Worm (Caenorhabditis elegans) whole organism, L4/young adult: ENCODE data around the gene msp-33.

Experiments used
- W03F9.2 ChIP-seq: fragments of 150-350 bp; optimal IDR thresholded peaks from 2 replicates; lab custom pipeline; 2014; ENCODE audit warnings: missing biosample characterization, missing genetic modification characterization
- him-1 ChIP-seq: sonication (generic microtip); optimal IDR thresholded peaks from 2 replicates; lab custom pipeline; 2016; ENCODE audit warnings: missing genotype, missing genetic modification reagents, missing genetic modification characterization, missing compliant biosample characterization

- TF ChIP-seq W03F9.2 (tag; lab: Kevin White, UChicago) (no peak), him-1 (tag; lab: Kevin White, UChicago) (no peak)
Measured at ce11 chrII:4937743-4938142, 45.2 kb upstream of the msp-33 start, which contains the start of gene ZK546.4.
